Fruit fly (Drosophila melanogaster) whole organism, embryonic: ENCODE measurements around the gene Pvr.

Experiments
- Abd-B ChIP-seq: fragments of 200-800 bp; sonication (Bioruptor generic); optimal IDR thresholded peaks from 2 replicates; lab custom pipeline; 2018; ENCODE audit warnings: missing biosample characterization, mild to moderate bottlenecking, missing genetic modification characterization, moderate library complexity
- Blimp-1 ChIP-seq: fragments of 200-800 bp; sonication (Bioruptor generic); optimal IDR thresholded peaks from 3 replicates; lab custom pipeline; 2018; ENCODE audit warnings: missing biosample characterization, missing genetic modification characterization, mild to moderate bottlenecking, moderate library complexity, missing genetic modification reagents
- BtbVII ChIP-seq: fragments of 200-800 bp; sonication (Bioruptor generic); optimal IDR thresholded peaks from 3 replicates; lab custom pipeline; 2017; ENCODE audit warnings: missing biosample characterization, mild to moderate bottlenecking, missing genetic modification characterization
- C15 ChIP-seq: fragments of 200-800 bp; sonication (Bioruptor generic); IDR thresholded peaks from 3 replicates; pipeline ENCODE4 v1.3.6; 2022; ENCODE audit warnings: missing biosample characterization, missing genetic modification characterization
- CG10209 ChIP-seq: fragments of 200-800 bp; sonication (Bioruptor generic); optimal IDR thresholded peaks from 3 replicates; lab custom pipeline; 2017; ENCODE audit warnings: missing biosample characterization, mild to moderate bottlenecking, missing genetic modification characterization, missing genetic modification reagents
- CG10431 ChIP-seq: fragments of 200-800 bp; sonication (Bioruptor generic); optimal IDR thresholded peaks from 3 replicates; lab custom pipeline; 2018; ENCODE audit warnings: missing biosample characterization, mild to moderate bottlenecking, missing genetic modification characterization
- CG10462 ChIP-seq: fragments of 200-800 bp; sonication (Bioruptor generic); optimal IDR thresholded peaks from 2 replicates; lab custom pipeline; 2016; ENCODE audit warnings: missing biosample characterization, missing genetic modification characterization
- CG10543 ChIP-seq: fragments of 200-800 bp; sonication (Bioruptor generic); optimal IDR thresholded peaks from 3 replicates; lab custom pipeline; 2017; ENCODE audit warnings: missing biosample characterization, mild to moderate bottlenecking, missing genetic modification characterization, moderate library complexity
- CG10654 ChIP-seq: fragments of 200-800 bp; sonication (Bioruptor generic); optimal IDR thresholded peaks from 2 replicates; lab custom pipeline; 2016; ENCODE audit warnings: missing biosample characterization, missing genetic modification characterization
- CG11093 ChIP-seq: fragments of 200-800 bp; sonication (Bioruptor generic); IDR thresholded peaks from 3 replicates; pipeline ENCODE4 v1.3.6; 2022; ENCODE audit warnings: missing biosample characterization, missing genetic modification characterization
- CG12071 ChIP-seq: fragments of 200-800 bp; sonication (Bioruptor generic); optimal IDR thresholded peaks from 3 replicates; lab custom pipeline; 2018; ENCODE audit warnings: missing biosample characterization, mild to moderate bottlenecking, missing genetic modification characterization
- CG12299 ChIP-seq: fragments of 200-800 bp; sonication (Bioruptor generic); optimal IDR thresholded peaks from 2 replicates; lab custom pipeline; 2018; ENCODE audit warnings: missing biosample characterization, mild to moderate bottlenecking, missing genetic modification characterization
- CG15073 ChIP-seq: fragments of 200-800 bp; sonication (Bioruptor generic); optimal IDR thresholded peaks from 2 replicates; lab custom pipeline; 2016; ENCODE audit warnings: missing biosample characterization, missing genetic modification characterization
- CG16813 ChIP-seq: fragments of 200-800 bp; sonication (Bioruptor generic); IDR thresholded peaks from 3 replicates; pipeline ENCODE4 v1.3.6; 2022; ENCODE audit warnings: missing biosample characterization, missing genetic modification characterization; ENCODE audit not compliant: partially characterized antibody
- CG17328 ChIP-seq: fragments of 200-800 bp; sonication (Bioruptor generic); IDR thresholded peaks from 2 replicates; pipeline ENCODE4 v1.3.6; 2022; ENCODE audit warnings: missing biosample characterization, missing genetic modification characterization
- CG17359 ChIP-seq: fragments of 200-800 bp; sonication (Bioruptor generic); optimal IDR thresholded peaks from 3 replicates; lab custom pipeline; 2018; ENCODE audit warnings: missing biosample characterization, mild to moderate bottlenecking, missing genetic modification characterization, moderate library complexity
- CG2712 ChIP-seq: fragments of 200-800 bp; optimal IDR thresholded peaks from 3 replicates; lab custom pipeline; 2019; ENCODE audit warnings: missing biosample characterization, mild to moderate bottlenecking, missing genetic modification characterization, moderate library complexity
- CG30403 ChIP-seq: fragments of 200-800 bp; sonication (Bioruptor generic); optimal IDR thresholded peaks from 3 replicates; lab custom pipeline; 2016; ENCODE audit warnings: missing biosample characterization, missing genetic modification characterization
- CG32772 ChIP-seq: fragments of 200-800 bp; sonication (Bioruptor generic); IDR thresholded peaks from 2 replicates; pipeline ENCODE4 v1.3.6; 2022; ENCODE audit warnings: missing biosample characterization, missing genetic modification characterization
- CG3407 ChIP-seq: fragments of 200-800 bp; sonication (Bioruptor generic); optimal IDR thresholded peaks from 2 replicates; lab custom pipeline; 2018; ENCODE audit warnings: missing biosample characterization, mild to moderate bottlenecking, missing genetic modification characterization
- CG3838 ChIP-seq: fragments of 200-800 bp; sonication (Bioruptor generic); optimal IDR thresholded peaks from 3 replicates; lab custom pipeline; 2016; ENCODE audit warnings: missing biosample characterization, missing genetic modification characterization
- CG5245 ChIP-seq: fragments of 200-800 bp; sonication (Bioruptor generic); optimal IDR thresholded peaks from 3 replicates; lab custom pipeline; 2016; ENCODE audit warnings: missing biosample characterization, missing genetic modification characterization
- CG6654 ChIP-seq: fragments of 200-800 bp; sonication (Bioruptor generic); optimal IDR thresholded peaks from 2 replicates; lab custom pipeline; 2017; ENCODE audit warnings: missing biosample characterization, mild to moderate bottlenecking, missing genetic modification characterization
- CG7786 ChIP-seq: fragments of 200-800 bp; sonication (Bioruptor generic); optimal IDR thresholded peaks from 2 replicates; lab custom pipeline; 2016; ENCODE audit warnings: missing biosample characterization, missing genetic modification characterization
- CG8388 ChIP-seq: fragments of 200-800 bp; sonication (Bioruptor generic); optimal IDR thresholded peaks from 2 replicates; lab custom pipeline; 2019; ENCODE audit warnings: missing biosample characterization, mild to moderate bottlenecking, missing genetic modification characterization, moderate library complexity
- CG8924 ChIP-seq: fragments of 200-800 bp; optimal IDR thresholded peaks from 3 replicates; lab custom pipeline; 2019; ENCODE audit warnings: missing biosample characterization, mild to moderate bottlenecking, missing genetic modification characterization, moderate library complexity
- CG9727 ChIP-seq: fragments of 200-800 bp; sonication (Bioruptor generic); optimal IDR thresholded peaks from 3 replicates; lab custom pipeline; 2017; ENCODE audit warnings: missing biosample characterization, mild to moderate bottlenecking, missing genetic modification characterization
- Chrac-16 ChIP-seq: fragments of 200-800 bp; sonication (Bioruptor generic); optimal IDR thresholded peaks from 3 replicates; lab custom pipeline; 2016; ENCODE audit warnings: missing biosample characterization, missing genetic modification characterization
- Dad ChIP-seq: fragments of 200-800 bp; sonication (Bioruptor generic); optimal IDR thresholded peaks from 3 replicates; lab custom pipeline; 2016; ENCODE audit warnings: missing biosample characterization, missing genetic modification characterization
- Dip3 ChIP-seq: fragments of 200-800 bp; sonication (Bioruptor generic); optimal IDR thresholded peaks from 3 replicates; lab custom pipeline; 2016; ENCODE audit warnings: missing biosample characterization, missing genetic modification characterization
- Hey ChIP-seq: fragments of 200-800 bp; sonication (Bioruptor generic); optimal IDR thresholded peaks from 3 replicates; lab custom pipeline; 2018; ENCODE audit warnings: missing biosample characterization, mild to moderate bottlenecking, missing genetic modification characterization
- Jarid2 ChIP-seq: fragments of 200-800 bp; sonication (Bioruptor generic); optimal IDR thresholded peaks from 3 replicates; lab custom pipeline; 2017; ENCODE audit warnings: mild to moderate bottlenecking, missing biosample characterization, missing genetic modification reagents, missing genetic modification characterization
- Lhr ChIP-seq: fragments of 200-800 bp; sonication (Bioruptor generic); optimal IDR thresholded peaks from 3 replicates; lab custom pipeline; 2017; ENCODE audit warnings: mild to moderate bottlenecking, missing biosample characterization, missing genetic modification reagents, missing genetic modification characterization
- Max ChIP-seq: fragments of 200-800 bp; sonication (Bioruptor generic); optimal IDR thresholded peaks from 2 replicates; lab custom pipeline; 2016; ENCODE audit warnings: missing biosample characterization, mild to moderate bottlenecking, missing genetic modification characterization
- Neu2 ChIP-seq: fragments of 200-800 bp; sonication (Bioruptor generic); optimal IDR thresholded peaks from 3 replicates; lab custom pipeline; 2016; ENCODE audit warnings: missing biosample characterization, missing genetic modification characterization, borderline replicate concordance
- amos ChIP-seq: fragments of 200-800 bp; sonication (Bioruptor generic); IDR thresholded peaks from 2 replicates; pipeline ENCODE4 v1.3.6; 2022; ENCODE audit warnings: missing biosample characterization, missing genetic modification characterization; ENCODE audit not compliant: partially characterized antibody
- aop ChIP-seq: fragments of 200-800 bp; sonication (Bioruptor generic); IDR thresholded peaks from 2 replicates; pipeline ENCODE4 v1.3.6; 2022; ENCODE audit warnings: missing biosample characterization, missing genetic modification characterization
- ase ChIP-seq: fragments of 200-800 bp; sonication (Bioruptor generic); IDR thresholded peaks from 3 replicates; pipeline ENCODE4 v1.3.6; 2022; ENCODE audit warnings: missing biosample characterization, missing genetic modification characterization
- cad ChIP-seq: fragments of >200 bp; optimal IDR thresholded peaks from 2 replicates; lab custom pipeline; 2017; ENCODE audit warnings: missing biosample characterization, missing genetic modification characterization
- croc ChIP-seq: fragments of 200-800 bp; sonication (Bioruptor generic); conservative IDR thresholded peaks from 3 replicates; pipeline ENCODE4 v1.3.6; 2022; ENCODE audit warnings: missing biosample characterization, missing genetic modification characterization
- ewg ChIP-seq: fragments of 200-800 bp; sonication (Bioruptor generic); optimal IDR thresholded peaks from 3 replicates; lab custom pipeline; 2017; ENCODE audit warnings: mild to moderate bottlenecking, missing biosample characterization, missing genetic modification reagents, missing genetic modification characterization
- gcm2 ChIP-seq: fragments of 200-800 bp; sonication (Bioruptor generic); optimal IDR thresholded peaks from 2 replicates; lab custom pipeline; 2016; ENCODE audit warnings: missing biosample characterization, missing genetic modification characterization
- gfzf ChIP-seq: fragments of 200-800 bp; sonication (Bioruptor generic); optimal IDR thresholded peaks from 2 replicates; lab custom pipeline; 2016; ENCODE audit warnings: missing biosample characterization, mild to moderate bottlenecking, missing genetic modification characterization, moderate library complexity
- mirr ChIP-seq: fragments of 200-800 bp; sonication (Bioruptor generic); optimal IDR thresholded peaks from 3 replicates; lab custom pipeline; 2018; ENCODE audit warnings: missing biosample characterization, mild to moderate bottlenecking, missing genetic modification characterization
- nerfin-1 ChIP-seq: fragments of 200-800 bp; sonication (Bioruptor generic); optimal IDR thresholded peaks from 3 replicates; lab custom pipeline; 2019; ENCODE audit warnings: missing biosample characterization, mild to moderate bottlenecking, missing genetic modification characterization, moderate library complexity
- phol ChIP-seq: fragments of 200-800 bp; sonication (Bioruptor generic); optimal IDR thresholded peaks from 3 replicates; lab custom pipeline; 2018; ENCODE audit warnings: missing biosample characterization, mild to moderate bottlenecking, missing genetic modification characterization, moderate library complexity
- rib ChIP-seq: fragments of 200-800 bp; sonication (Bioruptor generic); IDR thresholded peaks from 2 replicates; pipeline ENCODE4 v1.3.6; 2022; ENCODE audit warnings: missing biosample characterization, missing genetic modification characterization
- sug ChIP-seq: fragments of 200-800 bp; optimal IDR thresholded peaks from 2 replicates; lab custom pipeline; 2019; ENCODE audit warnings: missing biosample characterization, mild to moderate bottlenecking, missing genetic modification characterization, moderate library complexity
- tgo ChIP-seq: fragments of 200-800 bp; sonication (Bioruptor generic); IDR thresholded peaks from 3 replicates; pipeline ENCODE4 v1.3.6; 2022; ENCODE audit warnings: missing biosample characterization, missing genetic modification characterization
- unc-4 ChIP-seq: fragments of 200-800 bp; sonication (Bioruptor generic); IDR thresholded peaks from 2 replicates; pipeline ENCODE4 v1.3.6; 2022; ENCODE audit warnings: missing biosample characterization, missing genetic modification characterization; ENCODE audit not compliant: partially characterized antibody
- vnd ChIP-seq: fragments of 200-800 bp; sonication (Bioruptor generic); IDR thresholded peaks from 3 replicates; pipeline ENCODE4 v1.3.6; 2022; ENCODE audit warnings: missing biosample characterization, missing genetic modification characterization; ENCODE audit not compliant: partially characterized antibody

Pvr gene

dm6 chr2L:8198757-8199156 is 40.9 kb downstream of the Pvr start, which contains the start of gene PGAP5 (continued):
- peak; percentile 34 for TF ChIP-seq gcm2 (GFP tag; lab: Kevin White, UChicago)
- TF ChIP-seq ase: no peak
- TF ChIP-seq aop (GFP tag; lab: Robert Waterston, UW): peak; percentile 22; the same call in 1 of the 2 replicates
- peak; percentile 21 for TF ChIP-seq CG7786 (GFP tag; lab: Kevin White, UChicago)
- peak; percentile 98 for TF ChIP-seq unc-4 (GFP tag; lab: Robert Waterston, UW)
- no peak for TF ChIP-seq ewg (GFP tag; lab: Kevin White, UChicago)
- TF ChIP-seq BtbVII: no peak
- no peak for TF ChIP-seq Lhr (GFP tag; lab: Kevin White, UChicago)
- no peak for TF ChIP-seq Neu2 (GFP tag; lab: Kevin White, UChicago)
- TF ChIP-seq cad (GFP tag; lab: Kevin White, UChicago): no peak
- TF ChIP-seq gfzf (GFP tag; lab: Kevin White, UChicago): peak; percentile 30
- TF ChIP-seq CG9727 (GFP tag; lab: Kevin White, UChicago): no peak
- TF ChIP-seq rib (GFP tag; lab: Robert Waterston, UW): no peak
- no peak for TF ChIP-seq CG10543
- TF ChIP-seq Chrac-16 (GFP tag; lab: Kevin White, UChicago): no peak
- TF ChIP-seq mirr (GFP tag; lab: Kevin White, UChicago): no peak
- no peak for TF ChIP-seq Abd-B (GFP tag; lab: Kevin White, UChicago)
- TF ChIP-seq nerfin-1 (tag; lab: Kevin White, UChicago): no peak
- TF ChIP-seq CG32772 (GFP tag; lab: Robert Waterston, UW): no peak
- no peak for TF ChIP-seq CG6654 (GFP tag; lab: Kevin White, UChicago)
- TF ChIP-seq CG5245: no peak
- no peak for TF ChIP-seq CG17359
- TF ChIP-seq CG12299 (tag; lab: Kevin White, UChicago): no peak
- no peak for TF ChIP-seq Blimp-1 (GFP tag; lab: Kevin White, UChicago)
- TF ChIP-seq CG8924 (tag; lab: Kevin White, UChicago): no peak
- no peak for TF ChIP-seq CG10654 (GFP tag; lab: Kevin White, UChicago)
- no peak for TF ChIP-seq CG10462 (GFP tag; lab: Kevin White, UChicago)
- no peak for TF ChIP-seq C15 (GFP tag; lab: Robert Waterston, UW)
- TF ChIP-seq sug (tag; lab: Kevin White, UChicago): no peak
- peak; percentile 22 for TF ChIP-seq CG2712
- no peak for TF ChIP-seq CG8388 (GFP tag; lab: Kevin White, UChicago)
- TF ChIP-seq tgo: no peak
- TF ChIP-seq vnd (GFP tag; lab: Robert Waterston, UW): peak; percentile 87
- TF ChIP-seq CG15073 (GFP tag; lab: Kevin White, UChicago): no peak
- peak; percentile 20 for TF ChIP-seq phol
- TF ChIP-seq CG10209 (GFP tag; lab: Kevin White, UChicago): no peak
- peak; percentile 97 for TF ChIP-seq amos (GFP tag; lab: Robert Waterston, UW)
- no peak for TF ChIP-seq Dad
- no peak for TF ChIP-seq CG11093 (GFP tag; lab: Robert Waterston, UW)
- TF ChIP-seq Hey (tag; lab: Kevin White, UChicago): no peak
- TF ChIP-seq croc (GFP tag; lab: Robert Waterston, UW): no peak
- no peak for TF ChIP-seq CG3407 (GFP tag; lab: Kevin White, UChicago)
- TF ChIP-seq Dip3 (GFP tag; lab: Kevin White, UChicago): no peak
- peak; percentile 32 for TF ChIP-seq CG30403 (GFP tag; lab: Kevin White, UChicago)
- TF ChIP-seq CG10431 (GFP tag; lab: Kevin White, UChicago): no peak
- no peak for TF ChIP-seq CG17328
- TF ChIP-seq Jarid2: no peak
- TF ChIP-seq CG3838: no peak
- peak; percentile 27 for TF ChIP-seq Max (GFP tag; lab: Kevin White, UChicago)
- TF ChIP-seq CG16813 (GFP tag; lab: Robert Waterston, UW): peak; percentile 90
- no peak for TF ChIP-seq CG12071 (GFP tag; lab: Kevin White, UChicago)
